Worm (Caenorhabditis elegans): Measurements from ENCODE around the gene clx-1.
A peak's percentile ranks its signal among the peaks of the same experiment; 100 is the strongest.

Gene clx-1

DNA sequence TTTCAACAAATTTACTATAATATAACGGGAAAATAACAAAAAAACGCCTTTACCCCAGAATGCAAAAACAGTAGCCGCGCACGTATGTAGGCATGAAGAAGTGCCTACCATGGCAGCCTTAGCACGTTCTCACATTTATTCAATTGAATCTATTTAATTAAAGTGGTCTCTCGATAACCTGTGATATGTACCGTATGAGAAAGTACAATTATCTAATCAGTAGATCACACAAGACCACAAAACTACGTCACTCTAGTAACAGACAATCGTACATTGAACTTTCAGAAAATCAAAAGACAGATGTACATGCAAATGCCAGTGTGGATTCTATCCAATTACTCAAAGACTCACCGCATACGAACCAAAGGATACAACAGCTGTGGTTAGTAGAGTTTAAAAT, 22.2 kb upstream of the clx-1 start (continued):
- TF ChIP-seq lsy-2 (tag; optimal IDR thresholded peaks at IDR 0.05) (no peak), daf-8 (GFP tag; IDR thresholded peaks at IDR 0.05) (no peak), vab-7 (GFP tag; IDR thresholded peaks at IDR 0.05) (no peak), ZK337.2 (GFP tag; IDR thresholded peaks at IDR 0.05) (no peak), nhr-237 (tag; optimal IDR thresholded peaks at IDR 0.05) (no peak), cey-2 (tag; optimal IDR thresholded peaks at IDR 0.05; ENCODE audit: borderline replicate concordance, insufficient read depth) (no peak), R02D3.7 (tag; optimal IDR thresholded peaks at IDR 0.05) (no peak), nhr-10 (tag; optimal IDR thresholded peaks at IDR 0.05) (no peak), tra-1 (GFP tag; IDR thresholded peaks at IDR 0.05) (no peak), ceh-32 (tag; optimal IDR thresholded peaks at IDR 0.05; ENCODE audit: poor library complexity) (no peak), nhr-28 (tag; optimal IDR thresholded peaks at IDR 0.05) (peak; percentile 3), daf-12 (tag; optimal IDR thresholded peaks at IDR 0.05) (no peak), daf-19 (GFP tag; conservative IDR thresholded peaks at IDR 0.05) (no peak), ctbp-1 (GFP tag; IDR thresholded peaks at IDR 0.05) (no peak), ceh-20 (GFP tag; IDR thresholded peaks at IDR 0.05) (no peak), dpl-1 (GFP tag; optimal IDR thresholded peaks at IDR 0.05) (no peak), D1046.2 (GFP tag; IDR thresholded peaks at IDR 0.05) (no peak), gei-8 (GFP tag; optimal IDR thresholded peaks at IDR 0.05) (no peak), ama-1 (optimal IDR thresholded peaks at IDR 0.05) (no peak), ceh-44 (GFP tag; IDR thresholded peaks at IDR 0.05) (no peak), nhr-42 (GFP tag; IDR thresholded peaks at IDR 0.05) (no peak), nhr-48 (tag; optimal IDR thresholded peaks at IDR 0.05) (no peak)

ce11 chrIV:7717916-7718315, 16.5 kb upstream of the clx-1 start, which contains the start of gene F33D4.6:
F33D4.6 (minus strand) TSS chrIV:7718016.
- TF ChIP-seq lin-13 (GFP tag; optimal IDR thresholded peaks at IDR 0.05), result no peak
- TF ChIP-seq ctbp-1 (GFP tag; IDR thresholded peaks at IDR 0.05), result no peak
- TF ChIP-seq nhr-42 (GFP tag; IDR thresholded peaks at IDR 0.05), result no peak
- no peak for TF ChIP-seq mdl-1 (tag; optimal IDR thresholded peaks at IDR 0.05)
- TF ChIP-seq hlh-30 (tag; optimal IDR thresholded peaks at IDR 0.05; ENCODE audit: insufficient read depth), result no peak
- no peak for TF ChIP-seq snpc-4 (tag; optimal IDR thresholded peaks at IDR 0.05)
- TF ChIP-seq nhr-25 (tag; optimal IDR thresholded peaks at IDR 0.05; ENCODE audit: borderline replicate concordance, insufficient read depth), result no peak
- TF ChIP-seq T20F7.1 (GFP tag; optimal IDR thresholded peaks at IDR 0.05), result no peak
- TF ChIP-seq nhr-237 (tag; optimal IDR thresholded peaks at IDR 0.05), result no peak
- TF ChIP-seq set-16 (GFP tag; IDR thresholded peaks at IDR 0.05), result no peak
- no peak for TF ChIP-seq attf-4 (tag; optimal IDR thresholded peaks at IDR 0.05)

DNA sequence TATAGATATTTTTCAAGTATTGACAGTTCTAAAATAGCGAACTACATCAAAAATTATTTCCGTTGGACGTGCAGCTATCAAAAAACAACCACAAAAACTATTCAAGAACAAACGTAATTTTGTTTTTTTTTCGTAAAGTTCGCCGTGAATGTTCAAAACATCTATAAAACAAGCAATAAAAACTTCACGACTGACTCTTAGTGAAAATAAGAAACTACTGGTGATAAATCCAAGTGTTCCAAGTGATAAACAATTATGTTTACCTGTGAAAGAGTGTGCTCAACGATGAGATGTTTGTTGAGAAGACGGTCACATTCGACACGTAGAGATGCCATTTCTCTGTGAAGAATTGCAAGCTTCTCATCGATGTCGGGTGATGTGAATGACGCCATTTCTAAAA, 11.6 kb upstream of the clx-1 start, which contains the start of gene C50F7.6:
Gene C50F7.6, minus strand, starts transcription at position 394 of the 400 bp plus-strand sequence.
- TF ChIP-seq dmd-6 (GFP tag; IDR thresholded peaks at IDR 0.05) (no peak), php-3 (GFP tag; IDR thresholded peaks at IDR 0.05) (no peak), F10B5.3 (tag; optimal IDR thresholded peaks at IDR 0.05) (no peak), lsy-2 (tag; optimal IDR thresholded peaks at IDR 0.05) (no peak), daf-16 (GFP tag; optimal IDR thresholded peaks at IDR 0.05) (peak in 1 of 2 experiments; percentile 78), daf-16 (tag; optimal IDR thresholded peaks at IDR 0.05) (no peak), pqm-1 (tag; optimal IDR thresholded peaks at IDR 0.05) (no peak)

DNA sequence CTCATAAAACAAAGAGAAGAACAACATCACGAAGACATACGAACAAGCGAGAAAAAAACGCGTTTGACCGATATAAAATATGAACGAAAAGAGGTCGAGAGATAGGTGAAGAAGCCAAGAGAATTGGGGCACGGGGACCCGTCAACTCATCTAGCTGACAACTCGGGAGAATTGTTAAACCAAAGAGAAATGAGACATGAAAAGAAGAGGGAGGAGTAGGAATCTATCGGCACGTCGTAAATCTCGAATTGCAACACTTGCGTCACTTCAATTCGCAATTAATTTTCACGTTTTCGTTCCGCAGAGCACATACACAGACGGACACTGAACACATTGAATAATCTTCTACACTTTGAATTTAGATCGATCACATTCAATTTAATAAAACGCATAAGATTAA, 10.9 kb upstream of the clx-1 start:
- peak in 1 of 2 experiments; percentile 7 for TF ChIP-seq unc-62 (GFP tag; optimal IDR thresholded peaks at IDR 0.05 in 1 of 2)
- no peak for TF ChIP-seq unc-62 (tag; optimal IDR thresholded peaks at IDR 0.05)
- no peak for TF ChIP-seq ama-1 (optimal IDR thresholded peaks at IDR 0.05)

Measured in whole organism, L4 larva.